Worm (Caenorhabditis elegans) whole organism, midembryonic: Measurements from ENCODE around the gene F49C5.16.

Experiments
- T22C8.4 ChIP-seq: fragments of 200-800 bp; sonication (Bioruptor generic); IDR thresholded peaks from 2 replicates; pipeline ENCODE4 v1.3.6; 2022; ENCODE audit warnings: missing genetic modification characterization, missing compliant biosample characterization
- cog-1 ChIP-seq: sonication (generic microtip); optimal IDR thresholded peaks from 2 replicates; lab custom pipeline; 2016; ENCODE audit warnings: missing genetic modification characterization, missing compliant biosample characterization
- flt-1 ChIP-seq: fragments of 200-800 bp; sonication (Bioruptor generic); IDR thresholded peaks from 2 replicates; pipeline ENCODE4 v1.3.6; 2022; ENCODE audit warnings: missing genetic modification characterization, missing compliant biosample characterization
- klf-2 ChIP-seq: fragments of 200-800 bp; sonication (Bioruptor generic); conservative IDR thresholded peaks from 2 replicates; pipeline ENCODE4 v1.3.6; 2022; ENCODE audit warnings: missing genetic modification reagents, missing genetic modification characterization, missing compliant biosample characterization
- med-1 ChIP-seq: sonication (generic microtip); optimal IDR thresholded peaks from 2 replicates; lab custom pipeline; 2017; ENCODE audit warnings: missing genetic modification characterization, mild to moderate bottlenecking, missing compliant biosample characterization, antibody characterized with exemption, missing genetic modification reagents; ENCODE audit not compliant: insufficient read depth
- ref-1 ChIP-seq: fragments of 200-800 bp; sonication (Bioruptor generic); conservative IDR thresholded peaks from 2 replicates; pipeline ENCODE4 v1.3.6; 2022; ENCODE audit warnings: missing genetic modification reagents, missing genetic modification characterization, missing compliant biosample characterization
- tab-1 ChIP-seq: fragments of 200-800 bp; sonication (Bioruptor generic); IDR thresholded peaks from 2 replicates; pipeline ENCODE4 v1.3.6; 2022; ENCODE audit warnings: missing genetic modification characterization, missing compliant biosample characterization
- ztf-23 ChIP-seq: fragments of 200-800 bp; sonication (Bioruptor generic); IDR thresholded peaks from 2 replicates; pipeline ENCODE4 v1.3.6; 2022; ENCODE audit warnings: missing genetic modification reagents, missing genetic modification characterization, missing compliant biosample characterization
- ztf-29 ChIP-seq: fragments of 200-800 bp; sonication (Bioruptor generic); IDR thresholded peaks from 2 replicates; pipeline ENCODE4 v1.3.6; 2022; ENCODE audit warnings: missing genetic modification reagents, missing genetic modification characterization, missing compliant biosample characterization

Gene F49C5.16

DNA sequence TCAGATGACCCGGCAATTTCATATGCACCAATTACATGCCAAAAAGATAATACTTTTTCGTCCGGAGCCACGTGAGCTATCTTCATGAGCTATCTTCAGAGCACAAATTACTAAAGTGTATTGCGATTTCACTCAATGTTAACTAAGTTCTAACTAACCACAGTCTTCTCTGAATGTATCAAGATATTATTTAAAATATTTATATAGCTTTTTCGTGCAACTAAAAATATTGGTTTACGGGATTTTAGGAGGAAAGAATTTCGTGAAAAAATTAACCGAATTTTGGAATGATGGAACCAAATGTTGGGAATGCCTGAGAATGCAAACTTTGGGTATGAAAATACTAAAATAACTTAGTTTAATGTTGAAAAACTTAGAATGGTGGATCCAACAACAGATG lies at the start of gene F49C5.16:
F49C5.16 (plus strand) TSS at position 301 of the 400 bp plus-strand sequence.
- TF ChIP-seq T22C8.4 (GFP tag; lab: Robert Waterston, UW) (no peak), klf-2 (no peak), ztf-23 (no peak), flt-1 (GFP tag; lab: Robert Waterston, UW) (no peak), med-1 (no peak), cog-1 (tag; lab: Kevin White, UChicago) (no peak), tab-1 (no peak), ztf-29 (GFP tag; lab: Robert Waterston, UW) (no peak), ref-1 (no peak)

DNA sequence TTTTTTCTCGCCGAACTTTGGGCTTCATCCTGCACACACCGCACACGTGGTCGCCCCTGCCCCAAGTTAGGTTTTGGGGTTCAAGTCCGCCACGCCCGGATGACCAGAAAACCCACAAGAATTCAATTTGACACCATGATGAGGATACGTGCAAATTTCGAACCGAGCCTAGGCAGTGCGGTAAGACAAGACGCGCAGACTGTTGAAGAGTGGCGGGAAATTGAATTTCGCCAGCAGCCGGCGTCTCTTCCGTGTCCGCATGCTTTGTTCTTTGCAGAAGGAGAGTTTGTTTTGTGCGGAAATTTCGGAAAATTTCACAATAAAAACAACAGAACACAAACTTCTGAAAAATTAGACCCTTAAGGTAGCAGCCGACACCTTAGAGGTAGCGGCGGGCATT lies 47.7 kb upstream of the F49C5.16 start:
- TF ChIP-seq ztf-23, result no peak
- TF ChIP-seq flt-1 (GFP tag; lab: Robert Waterston, UW), result no peak
- no peak for TF ChIP-seq cog-1 (tag; lab: Kevin White, UChicago)
- no peak for TF ChIP-seq klf-2
- TF ChIP-seq med-1, result no peak
- TF ChIP-seq ztf-29 (GFP tag; lab: Robert Waterston, UW), result no peak
- TF ChIP-seq tab-1, result no peak
- TF ChIP-seq ref-1, result no peak
- TF ChIP-seq T22C8.4 (GFP tag; lab: Robert Waterston, UW), result no peak

DNA sequence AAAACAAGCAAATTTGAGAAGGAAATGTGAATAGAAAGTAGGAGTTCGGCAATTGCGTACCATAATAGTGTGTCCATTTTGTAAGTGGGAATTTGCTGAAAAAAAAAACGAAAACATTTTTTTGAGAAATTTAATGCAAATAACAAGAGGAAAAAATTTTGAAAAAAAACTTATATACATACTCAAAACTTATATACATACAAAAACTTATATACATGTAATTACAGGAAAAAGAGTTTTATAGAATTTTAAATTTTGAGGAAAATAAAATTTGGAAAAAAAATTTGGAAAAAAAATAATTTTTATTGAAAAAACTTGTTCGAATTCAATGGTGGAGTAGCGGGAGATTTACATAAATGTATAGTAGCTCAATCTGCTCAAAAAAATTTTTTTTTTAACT lies 44.9 kb upstream of the F49C5.16 start, which contains the start of gene ador-1:
ador-1 (minus strand) TSS at position 101 of the 400 bp plus-strand sequence.
- TF ChIP-seq cog-1 (tag; lab: Kevin White, UChicago) (no peak), flt-1 (GFP tag; lab: Robert Waterston, UW) (no peak), tab-1 (no peak), med-1 (no peak), klf-2 (no peak), T22C8.4 (GFP tag; lab: Robert Waterston, UW) (no peak), ztf-29 (GFP tag; lab: Robert Waterston, UW) (no peak), ztf-23 (no peak), ref-1 (no peak)

DNA sequence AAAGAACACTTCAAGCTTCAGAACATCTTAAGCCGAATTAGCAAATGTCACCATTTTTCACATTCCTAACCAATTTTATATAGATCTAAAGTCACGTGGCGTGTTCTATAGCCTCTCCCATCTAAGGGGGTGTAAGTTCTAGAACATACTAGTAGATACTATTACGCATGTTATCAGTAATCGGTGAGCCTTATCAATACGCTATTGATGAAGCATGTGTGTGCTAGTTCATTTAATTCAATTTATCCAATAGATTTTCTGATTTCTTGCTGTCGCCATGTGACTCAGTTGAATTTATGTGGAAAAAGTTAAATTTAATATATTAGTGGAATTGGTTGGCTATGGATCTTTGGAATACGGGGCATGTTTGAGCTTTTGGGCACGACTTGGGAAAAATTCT lies 41.1 kb upstream of the F49C5.16 start:
- TF ChIP-seq flt-1 (GFP tag; lab: Robert Waterston, UW), result no peak
- TF ChIP-seq T22C8.4 (GFP tag; lab: Robert Waterston, UW), result no peak
- no peak for TF ChIP-seq cog-1 (tag; lab: Kevin White, UChicago)
- TF ChIP-seq tab-1, result no peak
- TF ChIP-seq ref-1, result no peak
- TF ChIP-seq ztf-23, result no peak
- TF ChIP-seq ztf-29 (GFP tag; lab: Robert Waterston, UW), result no peak
- no peak for TF ChIP-seq med-1
- no peak for TF ChIP-seq klf-2

DNA sequence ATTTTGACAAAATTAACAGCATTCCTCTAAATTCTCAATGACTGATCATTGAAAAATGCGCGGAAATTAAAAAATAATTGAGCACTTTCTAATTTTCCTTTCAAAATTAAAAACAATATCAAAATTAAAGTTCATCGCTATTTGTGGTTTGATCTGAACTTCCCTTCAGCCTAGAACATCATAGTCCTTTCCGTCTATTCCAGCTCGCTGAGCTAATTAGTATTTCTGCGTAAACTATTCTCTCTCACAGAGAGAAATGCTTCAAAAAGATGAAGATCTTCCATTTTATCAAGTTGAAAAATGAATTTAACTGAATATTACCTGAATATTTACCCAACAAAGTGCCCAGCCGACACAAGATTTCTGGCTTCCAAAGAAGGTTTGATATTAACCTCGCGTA lies 40.6 kb upstream of the F49C5.16 start, which contains the start of gene srh-68:
srh-68 (plus strand) TSS at position 301 of the 400 bp plus-strand sequence.
- no peak for TF ChIP-seq ztf-23

DNA sequence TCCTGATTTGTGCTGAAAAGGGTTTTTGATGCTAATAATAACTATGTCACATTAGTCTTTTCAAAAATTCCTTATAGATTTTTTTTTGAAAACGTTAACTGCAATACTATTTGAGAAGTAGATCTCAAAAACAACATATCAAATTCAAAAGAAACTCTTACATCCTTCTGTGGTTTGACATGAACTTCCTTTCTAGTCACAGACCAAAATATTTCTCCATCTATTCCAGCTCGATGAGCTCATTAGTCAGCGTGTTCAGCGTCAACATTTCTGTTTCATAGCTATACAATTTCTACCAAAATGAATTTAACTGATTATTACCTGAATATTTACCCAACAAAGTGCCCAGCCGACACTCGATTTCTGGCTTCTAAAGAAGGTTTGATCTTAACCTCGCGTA lies 39.0 kb upstream of the F49C5.16 start, which contains the start of gene srh-67:
srh-67 (plus strand) TSS at position 301 of the 400 bp plus-strand sequence.
- TF ChIP-seq ztf-29 (GFP tag; lab: Robert Waterston, UW), result no peak
- TF ChIP-seq med-1, result no peak
- no peak for TF ChIP-seq tab-1
- TF ChIP-seq ztf-23, result no peak
- TF ChIP-seq ref-1, result no peak
- TF ChIP-seq cog-1 (tag; lab: Kevin White, UChicago), result no peak
- no peak for TF ChIP-seq klf-2
- no peak for TF ChIP-seq flt-1 (GFP tag; lab: Robert Waterston, UW)

DNA sequence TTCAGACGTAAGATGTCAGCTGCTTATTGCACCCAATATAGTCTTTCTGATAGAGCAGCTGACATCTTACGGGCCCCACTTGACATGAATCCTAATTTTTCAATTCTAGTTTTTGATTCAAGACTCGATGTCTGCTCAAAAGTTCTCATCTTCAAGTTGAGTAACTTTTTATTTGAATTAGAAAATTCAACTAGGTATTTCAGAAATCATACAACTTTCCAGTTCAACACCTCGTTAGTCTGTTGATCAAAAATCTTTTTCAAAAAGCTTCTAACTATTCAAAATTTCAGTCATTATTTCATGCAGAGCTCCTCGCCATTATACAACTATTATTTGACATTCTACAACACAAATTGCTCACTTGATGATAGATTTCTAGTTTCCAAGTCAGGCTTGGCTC lies 35.8 kb upstream of the F49C5.16 start, which contains the start of gene srh-73:
srh-73 (plus strand) TSS at position 301 of the 400 bp plus-strand sequence.
- no peak for TF ChIP-seq ztf-29 (GFP tag; lab: Robert Waterston, UW)
- TF ChIP-seq cog-1 (tag; lab: Kevin White, UChicago), result no peak
- TF ChIP-seq T22C8.4 (GFP tag; lab: Robert Waterston, UW), result no peak
- TF ChIP-seq med-1, result no peak
- TF ChIP-seq tab-1, result no peak
- TF ChIP-seq klf-2, result no peak
- TF ChIP-seq ztf-23, result no peak
- TF ChIP-seq ref-1, result no peak
- TF ChIP-seq flt-1 (GFP tag; lab: Robert Waterston, UW), result no peak

DNA sequence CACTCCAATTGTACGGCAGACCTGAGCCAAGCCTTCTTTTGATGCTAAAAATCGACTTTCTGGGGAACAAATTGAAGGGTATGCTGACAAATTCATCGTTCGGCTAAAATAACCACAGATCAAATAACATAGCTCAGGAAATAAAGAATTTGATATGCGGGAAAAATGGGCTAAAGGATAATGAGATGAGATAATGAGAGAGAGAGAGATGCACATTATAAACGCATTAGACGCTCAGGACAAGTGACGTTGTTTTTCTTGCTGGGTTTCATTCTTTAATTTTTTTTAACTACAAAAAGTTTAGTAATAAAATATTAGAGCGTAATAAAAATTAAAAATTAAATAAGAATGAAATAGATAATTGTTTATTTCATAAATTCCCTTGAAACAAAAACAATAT lies 33.0 kb upstream of the F49C5.16 start, which contains the start of gene srh-69:
srh-69 (minus strand) TSS at position 101 of the 400 bp plus-strand sequence.
- no peak for TF ChIP-seq cog-1 (tag; lab: Kevin White, UChicago)
- TF ChIP-seq ztf-29 (GFP tag; lab: Robert Waterston, UW), result no peak
- TF ChIP-seq med-1, result no peak
- TF ChIP-seq T22C8.4 (GFP tag; lab: Robert Waterston, UW), result no peak
- no peak for TF ChIP-seq ztf-23
- no peak for TF ChIP-seq flt-1 (GFP tag; lab: Robert Waterston, UW)
- no peak for TF ChIP-seq klf-2
- no peak for TF ChIP-seq tab-1
- TF ChIP-seq ref-1, result no peak

DNA sequence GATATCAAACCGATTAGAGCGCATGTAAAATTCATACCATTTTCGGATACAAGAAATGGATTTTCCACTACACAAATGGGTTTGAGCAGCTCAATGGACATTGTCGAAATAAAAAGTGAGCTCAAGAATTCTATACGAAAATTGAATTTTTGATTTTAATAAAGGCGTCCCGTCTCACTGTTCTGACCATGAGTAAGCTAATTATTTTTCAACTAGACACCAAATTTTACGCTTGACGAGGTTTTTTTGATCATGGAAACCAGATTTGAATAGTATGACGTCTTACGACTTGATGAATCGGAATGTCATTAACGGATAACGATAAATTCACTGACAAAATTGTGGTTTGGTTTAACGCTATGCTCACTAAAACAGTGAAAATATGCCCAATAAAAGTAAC lies 31.3 kb upstream of the F49C5.16 start, which contains the start of gene srh-61:
srh-61 (minus strand) TSS at position 101 of the 400 bp plus-strand sequence.
- TF ChIP-seq tab-1 (no peak), ztf-29 (GFP tag; lab: Robert Waterston, UW) (no peak), flt-1 (GFP tag; lab: Robert Waterston, UW) (no peak), cog-1 (tag; lab: Kevin White, UChicago) (no peak), T22C8.4 (GFP tag; lab: Robert Waterston, UW) (no peak), med-1 (no peak), ztf-23 (no peak), klf-2 (no peak), ref-1 (no peak)

DNA sequence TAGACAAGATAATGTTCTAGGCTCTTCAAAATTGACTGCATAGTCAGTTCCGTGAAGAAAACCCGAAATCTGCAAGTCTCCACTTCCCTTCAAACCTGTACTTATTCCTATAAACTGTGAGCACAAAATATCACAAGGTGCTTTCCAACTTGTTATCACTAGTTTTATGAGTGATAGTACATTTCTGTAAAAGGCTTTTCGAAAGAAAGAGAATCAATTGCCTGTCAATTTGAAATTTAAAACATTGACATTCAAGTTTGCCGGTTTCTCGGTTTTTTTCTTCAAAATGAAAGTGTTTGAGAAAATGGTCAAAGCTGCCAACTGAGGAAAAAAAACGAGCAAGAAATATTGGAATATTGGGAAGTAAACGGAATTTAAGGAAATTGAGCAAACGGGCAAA lies 29.6 kb upstream of the F49C5.16 start:
- no peak for TF ChIP-seq flt-1 (GFP tag; lab: Robert Waterston, UW)
- TF ChIP-seq tab-1, result no peak

DNA sequence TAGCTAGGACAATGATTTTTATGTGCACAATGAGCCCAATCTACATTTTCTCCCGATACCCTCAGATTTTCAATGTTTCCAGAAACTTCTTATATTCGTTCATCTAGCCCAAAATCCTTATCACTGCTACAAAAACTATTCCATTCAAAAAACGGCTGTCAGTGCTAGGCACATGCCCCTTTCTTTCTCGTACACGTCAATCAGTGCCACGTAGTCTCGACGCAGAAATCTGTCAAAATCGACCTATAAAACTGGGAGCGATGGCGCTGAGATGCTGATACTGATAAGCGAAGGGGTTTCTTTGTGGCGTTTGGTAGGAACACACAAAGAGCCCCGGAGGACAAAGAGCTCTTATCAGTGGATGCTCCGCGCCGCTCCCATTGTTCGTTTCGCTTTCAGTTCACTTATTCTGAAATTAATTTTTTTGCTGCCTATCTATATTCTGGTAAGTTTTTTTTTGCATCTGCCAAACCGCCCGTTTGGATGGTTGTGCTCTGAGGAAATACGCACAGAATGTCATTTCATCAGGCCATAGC lies 28.8 kb upstream of the F49C5.16 start, which contains the start of gene srh-70:
srh-70 (minus strand) TSS at position 51 of the 536 bp plus-strand sequence.
- no peak for TF ChIP-seq ztf-23
- TF ChIP-seq tab-1, result no peak
- TF ChIP-seq med-1, result no peak
- TF ChIP-seq cog-1 (tag; lab: Kevin White, UChicago), result no peak
- TF ChIP-seq T22C8.4 (GFP tag; lab: Robert Waterston, UW), result no peak
- no peak for TF ChIP-seq klf-2
- TF ChIP-seq ztf-29 (GFP tag; lab: Robert Waterston, UW), result no peak
- TF ChIP-seq ref-1, result no peak
- TF ChIP-seq flt-1 (GFP tag; lab: Robert Waterston, UW), result no peak
